Fruit fly (Drosophila melanogaster) whole organism, wandering third instar larva: Measurements from ENCODE around the gene mag.
A peak's percentile ranks its signal among the peaks of the same experiment; 100 is the strongest.

Experiments
- Abd-B ChIP-seq: fragments of >200 bp; optimal IDR thresholded peaks from 2 replicates; lab custom pipeline; 2017; ENCODE audit warnings: missing biosample characterization, missing genetic modification characterization
- CG32264 ChIP-seq: fragments of 200-800 bp; sonication (Bioruptor generic); optimal IDR thresholded peaks from 2 replicates; lab custom pipeline; 2016; ENCODE audit warnings: missing biosample characterization, missing genetic modification characterization
- CG9705 ChIP-seq: fragments of 200-800 bp; sonication (Bioruptor generic); optimal IDR thresholded peaks from 2 replicates; lab custom pipeline; 2018; ENCODE audit warnings: missing biosample characterization, mild to moderate bottlenecking, missing genetic modification characterization
- CrebA ChIP-seq: fragments of 200-800 bp; sonication (Bioruptor generic); optimal IDR thresholded peaks from 2 replicates; lab custom pipeline; 2016; ENCODE audit warnings: missing biosample characterization, mild to moderate bottlenecking, missing genetic modification characterization, borderline replicate concordance
- Dfd ChIP-seq: fragments of >200 bp; optimal IDR thresholded peaks from 2 replicates; lab custom pipeline; 2017; ENCODE audit warnings: missing biosample characterization, missing genetic modification characterization
- Dif ChIP-seq: fragments of 200-275, 200-300 bp; sonication (Bioruptor generic); optimal IDR thresholded peaks from 2 replicates; lab custom pipeline; 2018; ENCODE audit warnings: missing biosample characterization, missing genetic modification characterization; ENCODE audit not compliant: partially characterized antibody
- GATAd ChIP-seq: sonication (Bioruptor generic); optimal IDR thresholded peaks from 2 replicates; lab custom pipeline; 2016; ENCODE audit warnings: missing biosample characterization, missing genetic modification characterization
- HLH106 ChIP-seq: fragments of 200-800 bp; optimal IDR thresholded peaks from 3 replicates; lab custom pipeline; 2019; ENCODE audit warnings: missing biosample characterization, mild to moderate bottlenecking, missing genetic modification characterization, moderate library complexity
- Hnf4 ChIP-seq: fragments of 200-800 bp; sonication (Bioruptor generic); optimal IDR thresholded peaks from 2 replicates; lab custom pipeline; 2016; ENCODE audit warnings: missing biosample characterization, mild to moderate bottlenecking, missing genetic modification characterization
- Hr78 ChIP-seq: fragments of >200 bp; optimal IDR thresholded peaks from 2 replicates; lab custom pipeline; 2017; ENCODE audit warnings: missing biosample characterization, missing genetic modification characterization
- Hr83 ChIP-seq: fragments of 200-300 bp; sonication (Bioruptor generic); optimal IDR thresholded peaks from 2 replicates; lab custom pipeline; 2016; ENCODE audit warnings: missing biosample characterization, mild to moderate bottlenecking, missing genetic modification characterization, moderate library complexity; ENCODE audit not compliant: poor library complexity, severe bottlenecking
- Jra ChIP-seq: sonication (Bioruptor generic); optimal IDR thresholded peaks from 2 replicates; lab custom pipeline; 2016; ENCODE audit warnings: missing biosample characterization, missing genetic modification characterization
- Myc ChIP-seq: fragments of >200 bp; optimal IDR thresholded peaks from 2 replicates; lab custom pipeline; 2017
- N ChIP-seq: fragments of >200 bp; optimal IDR thresholded peaks from 2 replicates; lab custom pipeline; 2018; ENCODE audit warnings: missing biosample characterization, missing external identifiers, missing genetic modification characterization
- OdsH ChIP-seq: fragments of 200-800 bp; sonication (Bioruptor generic); optimal IDR thresholded peaks from 2 replicates; lab custom pipeline; 2016; ENCODE audit warnings: missing biosample characterization, mild to moderate bottlenecking, missing genetic modification characterization
- Rel ChIP-seq, 2 experiments: fragments of 200-800 bp; sonication (Bioruptor generic) in 1 of 2; optimal IDR thresholded peaks; 2 replicates in 1 of 2; 3 replicates in 1 of 2; lab custom pipeline; 2016 to 2019; ENCODE audit warnings: mild to moderate bottlenecking in 2 of 2, missing biosample characterization in 2 of 2, missing genetic modification characterization in 2 of 2, moderate library complexity in 1 of 2
- Sp1 ChIP-seq: fragments of 200-800 bp; sonication (Bioruptor generic); optimal IDR thresholded peaks from 3 replicates; lab custom pipeline; 2019; ENCODE audit warnings: missing biosample characterization, mild to moderate bottlenecking, missing genetic modification characterization, moderate library complexity
- Vsx2 ChIP-seq: fragments of 200-300, 225-300 bp; sonication (Bioruptor generic); optimal IDR thresholded peaks from 2 replicates; lab custom pipeline; 2018; ENCODE audit warnings: missing biosample characterization, missing genetic modification characterization; ENCODE audit not compliant: partially characterized antibody
- br ChIP-seq: fragments of 200-800 bp; sonication (Bioruptor generic); optimal IDR thresholded peaks from 2 replicates; lab custom pipeline; 2016; ENCODE audit warnings: missing biosample characterization, missing genetic modification characterization
- brk ChIP-seq: fragments of 200-800 bp; sonication (Bioruptor generic); optimal IDR thresholded peaks from 2 replicates; lab custom pipeline; 2016; ENCODE audit warnings: missing biosample characterization, mild to moderate bottlenecking, missing genetic modification characterization
- dl ChIP-seq, 2 experiments: fragments of 175-275, 200-275 bp in 1 of 2; fragments of 200-275 bp in 1 of 2; sonication (Bioruptor generic); optimal IDR thresholded peaks; lab custom pipeline; 2018; ENCODE audit warnings: mild to moderate bottlenecking in 2 of 2, missing biosample characterization in 2 of 2, missing genetic modification characterization in 2 of 2, moderate library complexity in 2 of 2; ENCODE audit not compliant: partially characterized antibody in 2 of 2, insufficient read depth in 1 of 2
- dsf ChIP-seq: sonication (Bioruptor generic); optimal IDR thresholded peaks from 2 replicates; lab custom pipeline; 2016; ENCODE audit warnings: missing biosample characterization, missing genetic modification characterization, borderline replicate concordance
- ey ChIP-seq: fragments of 200-800 bp; sonication (Bioruptor generic); optimal IDR thresholded peaks from 2 replicates; lab custom pipeline; 2016; ENCODE audit warnings: missing biosample characterization, missing genetic modification characterization
- foxo ChIP-seq, 2 experiments: fragments of 200-800 bp; sonication (Bioruptor generic); optimal IDR thresholded peaks; 2 replicates in 1 of 2; 3 replicates in 1 of 2; lab custom pipeline; 2016 to 2017; ENCODE audit warnings: missing biosample characterization in 2 of 2, missing genetic modification characterization in 2 of 2
- fru ChIP-seq: fragments of 200-800 bp; sonication (Bioruptor generic); optimal IDR thresholded peaks from 3 replicates; lab custom pipeline; 2016; ENCODE audit warnings: missing biosample characterization, mild to moderate bottlenecking, missing genetic modification characterization
- h ChIP-seq: fragments of 200-800 bp; sonication (Bioruptor generic); optimal IDR thresholded peaks from 3 replicates; lab custom pipeline; 2016; ENCODE audit warnings: missing biosample characterization, mild to moderate bottlenecking, missing genetic modification characterization
- jim ChIP-seq: fragments of 175-275, 200-325 bp; sonication (Bioruptor generic); optimal IDR thresholded peaks from 2 replicates; lab custom pipeline; 2016; ENCODE audit warnings: missing biosample characterization, mild to moderate bottlenecking, missing genetic modification characterization
- lola ChIP-seq: fragments of >200 bp; optimal IDR thresholded peaks from 2 replicates; lab custom pipeline; 2017; ENCODE audit warnings: missing biosample characterization, missing genetic modification characterization
- pan ChIP-seq: fragments of >200 bp; optimal IDR thresholded peaks from 2 replicates; lab custom pipeline; 2017
- rgr ChIP-seq: fragments of 200-800 bp; sonication (Bioruptor generic); optimal IDR thresholded peaks from 3 replicates; lab custom pipeline; 2016; ENCODE audit warnings: missing biosample characterization, mild to moderate bottlenecking, missing genetic modification characterization
- sage ChIP-seq: fragments of 200-800 bp; sonication (Bioruptor generic); optimal IDR thresholded peaks from 2 replicates; lab custom pipeline; 2016; ENCODE audit warnings: missing biosample characterization, mild to moderate bottlenecking, missing genetic modification characterization
- tai ChIP-seq: sonication (Bioruptor generic); optimal IDR thresholded peaks from 2 replicates; lab custom pipeline; 2016; ENCODE audit warnings: missing biosample characterization, missing genetic modification characterization
- usp ChIP-seq: fragments of >200 bp; optimal IDR thresholded peaks from 2 replicates; lab custom pipeline; 2017; ENCODE audit warnings: missing biosample characterization, missing genetic modification characterization

mag gene

DNA sequence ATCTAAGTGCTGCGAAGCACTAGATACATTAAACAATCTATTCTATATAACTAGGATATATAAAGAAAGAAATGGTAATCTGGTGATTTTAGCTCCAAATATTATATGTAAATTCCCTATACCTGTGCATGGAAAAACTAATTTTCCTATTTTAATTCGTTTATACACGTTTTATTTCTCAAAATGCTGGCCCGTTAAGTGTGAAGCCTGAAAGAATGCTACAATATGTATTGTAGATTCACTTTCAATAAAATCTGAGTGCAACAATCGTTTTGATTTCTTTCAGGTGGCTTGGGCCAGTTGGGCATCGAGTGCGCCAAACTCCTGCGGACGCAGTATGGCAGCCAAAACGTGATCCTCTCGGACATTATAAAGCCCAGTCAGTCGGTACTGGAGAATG lies 7.0 kb downstream of the mag start:
- TF ChIP-seq dsf (no peak), Dif (GFP tag; lab: Kevin White, UChicago) (no peak), CG32264 (GFP tag; lab: Kevin White, UChicago) (no peak), lola (GFP tag; lab: Kevin White, UChicago) (no peak), ey (GFP tag; lab: Kevin White, UChicago) (no peak), Jra (GFP tag; lab: Kevin White, UChicago) (no peak), GATAd (GFP tag; lab: Kevin White, UChicago) (no peak), h (no peak), foxo (GFP tag; optimal IDR thresholded peaks at IDR 0.05; lab: Kevin White, UChicago) (no peak)

DNA sequence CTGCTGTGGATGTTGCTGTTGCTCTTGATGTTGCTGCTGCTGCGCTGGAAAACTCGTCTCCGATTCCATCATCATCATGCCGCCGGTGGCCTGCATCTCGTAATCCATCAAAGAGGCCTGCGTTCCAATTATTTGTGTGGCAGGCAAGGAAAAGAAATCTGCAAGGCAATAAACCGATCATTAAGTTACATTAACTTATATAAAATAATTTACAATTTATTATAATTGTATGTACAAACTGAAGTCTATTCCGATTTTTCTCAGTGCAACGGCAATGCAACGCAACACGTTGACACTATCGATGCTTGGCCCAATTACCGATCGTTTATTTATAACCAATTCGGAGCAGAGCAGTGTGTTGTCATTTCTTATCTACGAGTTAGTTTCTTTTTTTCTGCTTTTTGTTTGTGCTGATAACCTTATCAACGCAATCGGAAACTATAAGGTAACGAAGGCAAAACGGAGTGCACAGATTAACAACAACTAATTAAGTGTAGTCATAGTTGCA lies 10.6 kb downstream of the mag start:
- TF ChIP-seq Dif (GFP tag; lab: Kevin White, UChicago) (no peak), Myc (lab: Kevin White, UChicago) (no peak), sage (no peak), HLH106 (tag; lab: Kevin White, UChicago) (no peak), pan (lab: Kevin White, UChicago) (no peak), Hr83 (no peak), rgr (GFP tag; lab: Kevin White, UChicago) (no peak), jim (GFP tag; lab: Kevin White, UChicago) (no peak), Dfd (GFP tag; lab: Kevin White, UChicago) (no peak), dsf (no peak), br (no peak), CG32264 (GFP tag; lab: Kevin White, UChicago) (no peak), usp (GFP tag; lab: Kevin White, UChicago) (no peak)

DNA sequence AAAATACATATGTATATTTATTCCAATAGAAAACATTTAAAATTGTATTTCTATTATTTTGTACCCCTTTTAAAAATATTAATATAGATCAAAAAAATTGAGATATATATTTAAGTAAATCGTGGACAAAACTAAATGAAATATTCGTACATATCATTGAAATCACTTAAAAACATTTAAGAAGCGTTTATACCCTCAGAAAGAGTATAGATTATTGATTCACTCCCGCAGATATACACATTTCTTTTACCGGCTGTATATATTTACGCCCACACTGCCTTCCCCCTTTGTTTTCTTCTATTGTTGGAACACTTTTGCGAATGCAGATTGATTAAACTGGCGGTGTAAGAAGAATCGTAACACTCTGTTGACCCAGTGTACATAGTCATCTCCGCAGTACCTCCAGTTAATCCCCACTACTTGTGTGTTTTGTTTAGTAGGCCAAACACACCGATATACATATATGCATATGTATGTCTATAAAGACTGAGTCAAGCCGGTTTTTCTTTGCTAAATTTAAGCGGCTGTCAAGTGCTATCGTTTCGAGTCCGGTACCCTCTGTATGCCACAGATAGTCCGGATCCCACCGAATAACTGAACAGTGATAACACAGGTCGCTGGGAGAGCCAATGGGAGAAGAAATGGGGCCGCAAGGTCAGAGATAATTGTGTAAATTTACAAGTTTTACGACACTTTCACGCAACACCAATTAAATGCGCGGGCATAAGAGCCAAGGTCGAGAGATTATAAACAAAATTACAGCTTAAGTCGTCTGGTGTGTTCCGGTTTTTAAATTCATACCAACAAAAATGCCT lies 11.2 kb downstream of the mag start:
- no peak for TF ChIP-seq ey (GFP tag; lab: Kevin White, UChicago)
- TF ChIP-seq Jra (GFP tag; lab: Kevin White, UChicago), result no peak
- TF ChIP-seq tai, result peak; percentile 9
- TF ChIP-seq foxo (GFP tag; optimal IDR thresholded peaks at IDR 0.05; lab: Kevin White, UChicago), result peak in 1 of 2 experiments; percentile 41
- TF ChIP-seq HLH106 (tag; lab: Kevin White, UChicago), result peak; percentile 9
- TF ChIP-seq Hnf4 (GFP tag; lab: Kevin White, UChicago), result peak; percentile 12
- TF ChIP-seq GATAd (GFP tag; lab: Kevin White, UChicago), result no peak
- TF ChIP-seq Dfd (GFP tag; lab: Kevin White, UChicago), result no peak
- TF ChIP-seq rgr (GFP tag; lab: Kevin White, UChicago), result peak; percentile 72
- TF ChIP-seq Rel (GFP tag; optimal IDR thresholded peaks at IDR 0.05; lab: Kevin White, UChicago), result no peak
- TF ChIP-seq Rel (tag; optimal IDR thresholded peaks at IDR 0.05; lab: Kevin White, UChicago), result peak; percentile 38
- TF ChIP-seq pan (lab: Kevin White, UChicago), result no peak
- peak; percentile 31 for TF ChIP-seq br
- TF ChIP-seq Sp1 (GFP tag; lab: Kevin White, UChicago), result peak; percentile 6
- peak; percentile 48 for TF ChIP-seq fru (GFP tag; lab: Kevin White, UChicago)
- peak; percentile 27 for TF ChIP-seq Hr83
- TF ChIP-seq brk, result peak; percentile 19
- no peak for TF ChIP-seq dsf
- no peak for TF ChIP-seq lola (GFP tag; lab: Kevin White, UChicago)
- TF ChIP-seq dl (GFP tag; optimal IDR thresholded peaks at IDR 0.05; lab: Kevin White, UChicago; ENCODE audit: insufficient read depth in 1 of 2, partially characterized antibody in 2 of 2), result no peak
- peak; percentile 18 for TF ChIP-seq OdsH (GFP tag; lab: Kevin White, UChicago)
- TF ChIP-seq h, result peak; percentile 21

DNA sequence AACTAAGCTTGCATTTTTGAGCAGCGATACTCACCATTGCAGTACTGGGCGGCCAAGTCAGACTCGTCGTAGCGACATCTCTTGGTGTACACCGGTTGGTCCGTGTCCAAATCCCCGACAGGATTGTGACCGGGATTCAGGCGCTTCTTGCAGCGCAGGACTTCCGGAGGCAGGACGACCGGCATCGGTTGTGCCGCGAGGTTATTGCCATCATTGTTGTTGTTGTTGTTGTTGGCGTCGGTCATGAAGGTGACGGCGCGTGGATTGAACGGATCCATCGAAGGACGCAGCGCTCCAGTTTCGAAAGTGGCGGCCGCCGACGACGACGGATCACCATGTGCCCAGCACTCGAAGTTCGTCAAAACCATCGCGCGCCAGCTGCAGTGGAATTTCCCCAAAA lies 12.1 kb downstream of the mag start:
- no peak for TF ChIP-seq CrebA
- no peak for TF ChIP-seq sage
- TF ChIP-seq Dfd (GFP tag; lab: Kevin White, UChicago), result no peak
- no peak for TF ChIP-seq CG9705 (GFP tag; lab: Kevin White, UChicago)
- TF ChIP-seq Hnf4 (GFP tag; lab: Kevin White, UChicago), result no peak
- TF ChIP-seq Rel (GFP tag; optimal IDR thresholded peaks at IDR 0.05; lab: Kevin White, UChicago), result no peak
- TF ChIP-seq Rel (tag; optimal IDR thresholded peaks at IDR 0.05; lab: Kevin White, UChicago), result no peak
- TF ChIP-seq br, result no peak
- no peak for TF ChIP-seq tai
- no peak for TF ChIP-seq Jra (GFP tag; lab: Kevin White, UChicago)
- TF ChIP-seq dsf, result no peak
- no peak for TF ChIP-seq N (GFP tag; lab: Kevin White, UChicago)
- no peak for TF ChIP-seq dl (GFP tag; optimal IDR thresholded peaks at IDR 0.05; lab: Kevin White, UChicago; ENCODE audit: insufficient read depth in 1 of 2, partially characterized antibody in 2 of 2)
- no peak for TF ChIP-seq Hr78 (GFP tag; lab: Kevin White, UChicago)
- no peak for TF ChIP-seq lola (GFP tag; lab: Kevin White, UChicago)
- TF ChIP-seq Vsx2 (GFP tag; lab: Kevin White, UChicago), result no peak
- TF ChIP-seq Abd-B (GFP tag; lab: Kevin White, UChicago), result no peak
- no peak for TF ChIP-seq pan (lab: Kevin White, UChicago)
- no peak for TF ChIP-seq Sp1 (GFP tag; lab: Kevin White, UChicago)
